Worm (Caenorhabditis elegans): ENCODE results near the gene pkc-2.
A peak's percentile ranks its signal among the peaks of the same experiment; 100 is the strongest.

pkc-2 gene

DNA sequence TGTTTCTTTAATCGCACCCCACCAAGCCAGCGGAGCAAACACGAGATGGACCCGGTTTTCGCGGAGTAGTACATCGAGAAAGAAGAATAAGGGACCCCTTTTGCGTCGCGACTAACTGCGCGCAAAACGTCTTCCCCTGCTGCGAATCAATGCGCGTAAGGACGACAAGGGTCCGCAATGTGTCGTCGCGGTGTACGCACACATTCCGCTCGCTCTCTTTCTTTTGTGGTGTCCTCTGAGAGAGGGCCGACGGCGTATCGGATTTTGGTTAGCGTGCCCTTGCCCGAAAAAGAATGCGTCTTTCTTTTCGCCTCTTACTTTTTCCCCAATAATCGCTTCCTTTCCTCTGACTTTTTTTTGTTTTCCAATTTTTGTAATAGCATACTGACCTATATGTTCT is 26.8 kb upstream of the pkc-2 start:
- TF ChIP-seq ceh-90 (tag; optimal IDR thresholded peaks at IDR 0.05) (no peak), dsc-1 (tag; optimal IDR thresholded peaks at IDR 0.05) (no peak), lin-35 (GFP tag; optimal IDR thresholded peaks at IDR 0.05) (peak; percentile 43 to 48), pax-3 (tag; optimal IDR thresholded peaks at IDR 0.05) (no peak), sox-4 (tag; optimal IDR thresholded peaks at IDR 0.05) (no peak), efl-3 (GFP tag; optimal IDR thresholded peaks at IDR 0.05) (no peak), rnt-1 (tag; optimal IDR thresholded peaks at IDR 0.05) (peak; percentile 52), zag-1 (tag; optimal IDR thresholded peaks at IDR 0.05) (no peak), hpl-2 (GFP tag; optimal IDR thresholded peaks at IDR 0.05) (no peak), fkh-8 (tag; optimal IDR thresholded peaks at IDR 0.05) (peak; percentile 68), C34B4.2 (tag; optimal IDR thresholded peaks at IDR 0.05) (no peak), nhr-47 (tag; optimal IDR thresholded peaks at IDR 0.05) (peak; percentile 69), fos-1 (tag; optimal IDR thresholded peaks at IDR 0.05) (peak; percentile 41), nhr-77 (tag; optimal IDR thresholded peaks at IDR 0.05) (peak; percentile 32), vab-15 (tag; optimal IDR thresholded peaks at IDR 0.05) (no peak), mef-2 (tag; optimal IDR thresholded peaks at IDR 0.05) (no peak), hlh-4 (tag; optimal IDR thresholded peaks at IDR 0.05) (no peak), lin-15B (tag; optimal IDR thresholded peaks at IDR 0.05) (no peak), unc-130 (tag; optimal IDR thresholded peaks at IDR 0.05) (no peak), nhr-20 (tag; optimal IDR thresholded peaks at IDR 0.05) (peak; percentile 51), nhr-90 (tag; optimal IDR thresholded peaks at IDR 0.05; ENCODE audit: poor library complexity) (peak; percentile 4), hlh-17 (GFP tag; optimal IDR thresholded peaks at IDR 0.05; ENCODE audit: borderline replicate concordance) (no peak), jun-1 (tag; optimal IDR thresholded peaks at IDR 0.05) (no peak), lin-39 (tag; optimal IDR thresholded peaks at IDR 0.05) (no peak), egl-27 (tag; optimal IDR thresholded peaks at IDR 0.05) (no peak), nhr-237 (tag; optimal IDR thresholded peaks at IDR 0.05) (no peak), nhr-12 (tag; optimal IDR thresholded peaks at IDR 0.05) (no peak), egl-13 (tag; optimal IDR thresholded peaks at IDR 0.05) (peak; percentile 14), pag-3 (tag; optimal IDR thresholded peaks at IDR 0.05; ENCODE audit: borderline replicate concordance, insufficient read depth) (no peak), grh-1 (GFP tag; IDR thresholded peaks at IDR 0.05) (no peak), nhr-85 (tag) (peak; percentile 79), nhr-28 (tag; optimal IDR thresholded peaks at IDR 0.05) (no peak), C16A3.4 (tag; optimal IDR thresholded peaks at IDR 0.05) (peak; percentile 64), pqm-1 (tag; optimal IDR thresholded peaks at IDR 0.05) (no peak), skn-1 (tag; optimal IDR thresholded peaks at IDR 0.05) (no peak), lin-13 (GFP tag; optimal IDR thresholded peaks at IDR 0.05) (no peak), ztf-4 (tag; optimal IDR thresholded peaks at IDR 0.05) (no peak), lsy-2 (tag; optimal IDR thresholded peaks at IDR 0.05) (peak; percentile 46 to 69), nhr-84 (tag; optimal IDR thresholded peaks at IDR 0.05) (no peak), aly-2 (tag; optimal IDR thresholded peaks at IDR 0.05) (no peak), ceh-82 (tag; optimal IDR thresholded peaks at IDR 0.05) (peak; percentile 31 to 91 (median 48)), dpl-1 (GFP tag; optimal IDR thresholded peaks at IDR 0.05) (peak in 2 of 3 experiments; percentile 13 to 33), C04F5.9 (tag; optimal IDR thresholded peaks at IDR 0.05) (no peak), unc-30 (tag; optimal IDR thresholded peaks at IDR 0.05) (no peak), Y116A8C.19 (tag; optimal IDR thresholded peaks at IDR 0.05; ENCODE audit: borderline replicate concordance) (no peak), irx-1 (tag; optimal IDR thresholded peaks at IDR 0.05) (peak; percentile 22), swsn-7 (tag; optimal IDR thresholded peaks at IDR 0.05) (peak; percentile 69), elt-3 (tag; optimal IDR thresholded peaks at IDR 0.05) (peak in 1 of 6 experiments; percentile 19), lir-3 (tag; optimal IDR thresholded peaks at IDR 0.05; ENCODE audit: poor library complexity) (no peak), isw-1 (GFP tag; IDR thresholded peaks at IDR 0.05) (peak; percentile 66), ztf-11 (tag; optimal IDR thresholded peaks at IDR 0.05) (no peak), nhr-76 (tag; optimal IDR thresholded peaks at IDR 0.05) (no peak), nhr-71 (tag; optimal IDR thresholded peaks at IDR 0.05) (peak; percentile 73)
